Worm (Caenorhabditis elegans): Measurements from ENCODE around the gene C33C12.11.
"Not testable (repeated sequence)": the region's sequence is repeated elsewhere in the genome, so short reads cannot be mapped to it uniquely, and the experiment has no call there.

C33C12.11 gene

DNA sequence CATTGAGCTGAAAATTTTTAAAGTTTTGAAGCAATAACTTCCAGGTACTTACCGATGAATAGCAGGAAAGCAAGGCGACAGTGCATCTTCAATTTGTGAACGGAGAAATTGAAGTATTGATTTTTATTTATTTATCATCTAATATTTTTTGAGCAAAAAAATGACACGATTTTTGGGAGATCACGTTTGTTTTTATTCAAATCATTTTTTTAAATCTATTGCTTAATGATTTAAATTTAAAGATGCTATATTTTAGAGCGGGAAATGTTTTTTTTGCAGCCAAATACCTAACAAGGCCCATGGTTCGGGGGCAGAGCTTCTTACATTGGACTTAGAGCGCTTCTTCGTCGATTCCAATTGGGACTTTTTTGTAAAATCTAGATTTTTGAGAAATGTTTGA is 2.7 kb upstream of the C33C12.11 start, which contains the start of gene C33C12.4:
Gene C33C12.4, minus strand, starts transcription at position 101 of the 400 bp plus-strand sequence.
- TF ChIP-seq skn-1 (tag; optimal IDR thresholded peaks at IDR 0.05) (no peak), nhr-71 (tag; optimal IDR thresholded peaks at IDR 0.05) (no peak), aly-2 (tag; optimal IDR thresholded peaks at IDR 0.05) (no peak), ceh-90 (tag; optimal IDR thresholded peaks at IDR 0.05) (no peak), elt-2 (tag; optimal IDR thresholded peaks at IDR 0.05) (no peak), ets-5 (GFP tag; IDR thresholded peaks at IDR 0.05) (no peak), C34B4.2 (tag; optimal IDR thresholded peaks at IDR 0.05) (no peak), nhr-28 (tag; optimal IDR thresholded peaks at IDR 0.05) (no peak), lsy-2 (tag; optimal IDR thresholded peaks at IDR 0.05) (no peak), rnt-1 (tag; optimal IDR thresholded peaks at IDR 0.05) (no peak), ztf-11 (tag; optimal IDR thresholded peaks at IDR 0.05) (no peak), alr-1 (tag; optimal IDR thresholded peaks at IDR 0.05; ENCODE audit: borderline replicate concordance) (no peak), ztf-4 (tag; optimal IDR thresholded peaks at IDR 0.05) (no peak), lin-13 (GFP tag; optimal IDR thresholded peaks at IDR 0.05) (no peak), egl-13 (tag; optimal IDR thresholded peaks at IDR 0.05) (no peak), fkh-4 (tag; optimal IDR thresholded peaks at IDR 0.05; ENCODE audit: borderline replicate concordance) (no peak), zip-4 (GFP tag; optimal IDR thresholded peaks at IDR 0.05) (no peak), nhr-47 (tag; optimal IDR thresholded peaks at IDR 0.05) (no peak), fos-1 (tag; optimal IDR thresholded peaks at IDR 0.05) (no peak)

DNA sequence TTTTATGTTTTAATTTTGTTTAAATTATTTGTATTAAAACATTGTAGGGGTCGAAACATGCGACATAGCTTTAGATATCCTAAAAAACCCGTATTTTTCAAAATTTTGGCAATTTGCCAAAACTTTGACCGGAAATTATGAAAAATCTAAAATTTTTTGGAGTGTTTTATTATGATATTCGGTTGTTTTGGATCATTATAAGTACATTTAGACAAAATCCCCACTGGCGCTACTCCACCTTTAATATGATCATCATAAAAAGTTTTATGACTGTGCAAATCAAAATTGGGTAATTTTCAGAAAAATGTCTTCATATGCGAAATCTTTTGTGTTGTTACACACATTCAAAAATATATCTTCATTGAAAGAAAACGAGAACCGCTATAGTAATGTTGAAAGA is 9.9 kb downstream of the C33C12.11 start, which contains the start of gene math-18:
Gene math-18, plus strand, starts transcription at position 301 of the 400 bp plus-strand sequence.
- not testable (repeated sequence) for TF ChIP-seq pag-3 (tag; optimal IDR thresholded peaks at IDR 0.05; ENCODE audit: borderline replicate concordance, insufficient read depth); hlh-4 (tag; optimal IDR thresholded peaks at IDR 0.05); jun-1 (tag; optimal IDR thresholded peaks at IDR 0.05)

- TF ChIP-seq lin-14 (GFP tag; optimal IDR thresholded peaks at IDR 0.05), result no peak
- TF ChIP-seq efl-1 (optimal IDR thresholded peaks at IDR 0.05), result no peak
- TF ChIP-seq efl-1 (GFP tag; optimal IDR thresholded peaks at IDR 0.05 in 1 of 2), result peak in 1 of 2 experiments; percentile 70
- peak; percentile 38 for TF ChIP-seq elt-2 (tag; optimal IDR thresholded peaks at IDR 0.05)
Measured at ce11 chrII:2152455-2152854, 11.2 kb downstream of the C33C12.11 start.

DNA sequence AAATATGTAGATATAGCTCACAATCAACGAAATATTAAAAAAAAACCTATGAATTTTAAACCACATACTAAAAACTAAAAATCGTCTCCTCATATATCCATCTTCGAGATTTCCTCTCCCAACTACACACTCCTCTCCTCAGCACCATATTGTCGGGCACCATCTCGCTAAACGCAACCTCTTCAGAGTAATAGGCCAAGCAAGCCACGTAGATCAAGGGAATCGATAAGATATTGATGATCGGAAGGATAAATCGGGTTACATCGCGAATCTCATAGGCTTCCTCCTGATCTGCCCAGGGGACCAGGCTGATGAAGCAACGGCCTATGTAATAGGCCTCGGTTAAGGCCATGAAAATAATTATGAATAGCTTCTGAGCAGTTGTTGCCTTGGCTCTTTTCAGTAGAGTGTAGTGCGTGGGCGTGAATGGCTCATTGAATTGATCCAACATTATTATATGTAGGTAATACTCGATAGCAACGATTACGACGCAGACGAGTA is 13.1 kb downstream of the C33C12.11 start, which contains the start of the genes C40A11.7 and C40A11.8:
Gene C40A11.7, minus strand, starts transcription at position 101 of the 501 bp plus-strand sequence.
Gene C40A11.8, minus strand, starts transcription at position 451 of the 501 bp plus-strand sequence.
- no peak for TF ChIP-seq mdl-1 (tag; optimal IDR thresholded peaks at IDR 0.05)
- no peak for TF ChIP-seq fkh-10 (GFP tag; optimal IDR thresholded peaks at IDR 0.05)
- TF ChIP-seq ama-1 (optimal IDR thresholded peaks at IDR 0.05), result no peak

DNA sequence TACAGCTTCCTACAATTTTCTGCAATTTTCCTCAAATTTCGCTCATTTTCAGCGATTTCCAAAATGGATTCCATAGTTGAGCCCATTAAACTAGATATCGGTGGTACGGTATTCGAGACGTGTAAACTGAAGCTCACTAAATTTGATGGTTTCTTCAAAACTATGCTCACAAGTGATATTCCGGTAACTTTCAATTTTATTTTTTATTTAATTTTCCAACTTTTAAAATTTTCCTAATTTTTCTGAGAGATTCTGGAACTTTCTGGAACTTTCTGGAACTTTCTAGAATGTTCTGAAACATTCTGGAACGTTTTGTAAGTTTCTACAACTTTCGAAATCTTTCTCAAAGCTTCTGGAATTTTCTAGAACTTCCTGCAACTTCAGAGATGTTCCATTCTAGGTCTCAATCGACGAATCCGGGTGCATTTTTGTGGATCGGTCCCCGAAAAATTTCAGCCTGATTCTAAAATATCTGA is 16.7 kb downstream of the C33C12.11 start, which contains the start of gene C40A11.2:
Gene C40A11.2, plus strand, starts transcription at position 51 of the 476 bp plus-strand sequence.
- TF ChIP-seq hlh-4 (tag; optimal IDR thresholded peaks at IDR 0.05) (no peak), egl-27 (tag; optimal IDR thresholded peaks at IDR 0.05) (no peak), nhr-28 (tag; optimal IDR thresholded peaks at IDR 0.05) (no peak), efl-1 (optimal IDR thresholded peaks at IDR 0.05) (no peak), efl-1 (GFP tag; optimal IDR thresholded peaks at IDR 0.05 in 1 of 2) (peak in 1 of 2 experiments; percentile 5), lir-3 (tag; optimal IDR thresholded peaks at IDR 0.05; ENCODE audit: poor library complexity) (no peak)

DNA sequence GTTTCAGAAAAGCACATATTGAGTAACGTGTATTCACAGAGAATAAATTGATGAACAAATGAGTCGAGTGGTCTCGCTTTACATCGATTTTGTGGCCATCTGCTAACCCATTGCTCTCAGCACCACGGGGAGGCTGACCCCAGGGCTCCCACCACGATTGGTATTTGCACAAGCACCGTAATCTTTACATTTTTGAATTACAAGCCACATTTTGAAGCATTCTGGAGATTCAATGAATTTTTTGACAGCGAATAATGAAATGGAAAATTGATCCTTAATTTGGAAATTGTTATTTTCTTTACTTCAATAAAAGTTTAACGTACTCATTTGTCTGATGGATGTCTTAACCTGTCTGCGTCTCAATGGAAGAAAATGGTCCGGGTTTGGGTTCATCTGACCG is 18.1 kb downstream of the C33C12.11 start, which contains the start of gene C40A11.6:
Gene C40A11.6, minus strand, starts transcription at position 101 of the 400 bp plus-strand sequence.
- TF ChIP-seq nhr-12 (tag; optimal IDR thresholded peaks at IDR 0.05), result no peak
- no peak for TF ChIP-seq unc-130 (tag; optimal IDR thresholded peaks at IDR 0.05)
- TF ChIP-seq fkh-10 (GFP tag; optimal IDR thresholded peaks at IDR 0.05), result no peak
- no peak for TF ChIP-seq hlh-4 (tag; optimal IDR thresholded peaks at IDR 0.05)
- no peak for TF ChIP-seq nhr-47 (tag; optimal IDR thresholded peaks at IDR 0.05)
- no peak for TF ChIP-seq nhr-19 (GFP tag; conservative IDR thresholded peaks at IDR 0.05)

Data from whole organism, L1 larva.